Fruit fly (Drosophila melanogaster): ENCODE measurements around the gene Gtpx.
A peak's percentile ranks its signal among the peaks of the same experiment; 100 is the strongest.

The Gtpx gene

DNA sequence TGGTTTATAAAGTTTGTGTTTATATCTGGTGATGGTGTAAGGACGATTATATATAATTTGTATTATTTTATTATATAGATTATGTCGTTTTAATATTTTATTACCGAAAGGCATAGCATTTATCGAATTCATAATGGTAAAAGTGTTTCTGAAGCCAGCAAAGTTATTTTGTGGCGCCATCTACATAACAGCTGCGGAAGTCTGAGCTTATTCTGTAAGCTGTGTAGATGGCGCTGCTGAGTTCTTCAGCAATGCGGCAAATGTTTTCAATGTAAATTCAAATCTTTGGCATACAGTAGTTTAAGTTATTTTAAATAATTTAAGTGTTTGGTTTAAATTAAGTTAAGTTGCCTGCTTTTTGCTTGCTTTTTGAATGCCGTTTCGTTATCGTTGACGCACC, 37.7 kb upstream of the Gtpx start:
- TF ChIP-seq Ptx1 (GFP tag; IDR thresholded peaks at IDR 0.05) (peak; percentile 60), jing (GFP tag; optimal IDR thresholded peaks at IDR 0.05) (no peak), CG7372 (GFP tag; IDR thresholded peaks at IDR 0.05) (peak; percentile 37; the same call in 1 of the 2 replicates), NC2α (GFP tag; optimal IDR thresholded peaks at IDR 0.05) (no peak), CG32532 (GFP tag; IDR thresholded peaks at IDR 0.05) (peak; percentile 86), CG10565 (GFP tag; optimal IDR thresholded peaks at IDR 0.05) (no peak), CG12219 (GFP tag; optimal IDR thresholded peaks at IDR 0.05) (no peak), tna (GFP tag; IDR thresholded peaks at IDR 0.05; ENCODE audit: partially characterized antibody) (no peak), disco-r (GFP tag; optimal IDR thresholded peaks at IDR 0.05) (no peak), mld (GFP tag; IDR thresholded peaks at IDR 0.05; ENCODE audit: partially characterized antibody) (no peak), sc (optimal IDR thresholded peaks at IDR 0.05) (no peak), sc (GFP tag; optimal IDR thresholded peaks at IDR 0.05) (no peak), CG10979 (tag; optimal IDR thresholded peaks at IDR 0.05) (peak; percentile 36), lola (GFP tag; optimal IDR thresholded peaks at IDR 0.05) (no peak), CG15479 (GFP tag; optimal IDR thresholded peaks at IDR 0.05) (no peak), ara (GFP tag; IDR thresholded peaks at IDR 0.05) (no peak), CG3407 (GFP tag; optimal IDR thresholded peaks at IDR 0.05) (no peak), Abd-B (GFP tag; optimal IDR thresholded peaks at IDR 0.05) (no peak), Six4 (GFP tag; optimal IDR thresholded peaks at IDR 0.05) (peak; percentile 42), fu2 (GFP tag; optimal IDR thresholded peaks at IDR 0.05) (no peak), CG4328 (GFP tag; optimal IDR thresholded peaks at IDR 0.05) (no peak), YL-1 (GFP tag; optimal IDR thresholded peaks at IDR 0.05) (no peak), CG1603 (tag; optimal IDR thresholded peaks at IDR 0.05) (no peak), CG4854 (GFP tag; optimal IDR thresholded peaks at IDR 0.05) (no peak), Jarid2 (GFP tag; optimal IDR thresholded peaks at IDR 0.05) (peak; percentile 4), dpn (GFP tag; optimal IDR thresholded peaks at IDR 0.05) (no peak), Atf6 (GFP tag; IDR thresholded peaks at IDR 0.05) (no peak), sna (GFP tag; IDR thresholded peaks at IDR 0.05; ENCODE audit: partially characterized antibody) (no peak), CG10431 (GFP tag; optimal IDR thresholded peaks at IDR 0.05) (no peak), zfh1 (GFP tag; IDR thresholded peaks at IDR 0.05) (peak; percentile 38; the same call in 1 of the 3 replicates), CG12942 (GFP tag; optimal IDR thresholded peaks at IDR 0.05) (no peak), Mrtf (GFP tag; IDR thresholded peaks at IDR 0.05) (peak; percentile 35; the same call in 2 of the 3 replicates), CG1602 (GFP tag; optimal IDR thresholded peaks at IDR 0.05) (no peak), CG16815 (GFP tag; optimal IDR thresholded peaks at IDR 0.05) (no peak), Rx (GFP tag; IDR thresholded peaks at IDR 0.05) (no peak), Sry-δ (GFP tag; optimal IDR thresholded peaks at IDR 0.05) (no peak), Sox100B (GFP tag; optimal IDR thresholded peaks at IDR 0.05) (no peak), tll (GFP tag; optimal IDR thresholded peaks at IDR 0.05) (no peak), MBD-R2 (GFP tag; IDR thresholded peaks at IDR 0.05) (peak; percentile 18; the same call in 1 of the 2 replicates), H2.0 (GFP tag; IDR thresholded peaks at IDR 0.05) (peak; percentile 52), ATbp (GFP tag; optimal IDR thresholded peaks at IDR 0.05) (no peak), Optix (GFP tag; IDR thresholded peaks at IDR 0.05) (no peak), slbo (GFP tag; IDR thresholded peaks at IDR 0.05) (peak; percentile 79), CG4730 (GFP tag; IDR thresholded peaks at IDR 0.05) (peak; percentile 58; the same call in 1 of the 2 replicates), CG8359 (GFP tag; optimal IDR thresholded peaks at IDR 0.05; ENCODE audit: borderline replicate concordance) (no peak), Max (GFP tag; optimal IDR thresholded peaks at IDR 0.05) (no peak), oc (tag; optimal IDR thresholded peaks at IDR 0.05) (no peak), CG1529 (GFP tag; optimal IDR thresholded peaks at IDR 0.05) (no peak), tgo (GFP tag; IDR thresholded peaks at IDR 0.05) (peak; percentile 36; the same call in 1 of the 3 replicates), pros (GFP tag; optimal IDR thresholded peaks at IDR 0.05) (no peak), CG1792 (GFP tag; optimal IDR thresholded peaks at IDR 0.05) (no peak)
